Worm (Caenorhabditis elegans) whole organism, L4 larva: ENCODE measurements around the gene T05C12.15.
A peak's percentile ranks its signal among the peaks of the same experiment; 100 is the strongest.

ENCODE experiments used
- Y75B8A.6 ChIP-seq: fragments of 200-800 bp; sonication (Bioruptor generic); IDR thresholded peaks from 2 replicates; pipeline ENCODE4 v1.3.6; 2022; ENCODE audit warnings: missing genetic modification reagents, missing genetic modification characterization, missing compliant biosample characterization
- attf-4 ChIP-seq: sonication (generic microtip); optimal IDR thresholded peaks from 3 replicates; lab custom pipeline; 2017; ENCODE audit warnings: missing biosample characterization, missing genetic modification characterization
- ceh-28 ChIP-seq: fragments of 150-350 bp; optimal IDR thresholded peaks from 2 replicates; lab custom pipeline; 2014; ENCODE audit warnings: missing biosample characterization, missing genetic modification reagents, missing genetic modification characterization
- ces-1 ChIP-seq: fragments of 150-350 bp; sonication (generic microtip); optimal IDR thresholded peaks from 4 replicates; lab custom pipeline; 2014; ENCODE audit warnings: missing biosample characterization, missing genetic modification reagents, missing genetic modification characterization
- jun-1 ChIP-seq: fragments of 150-350 bp; optimal IDR thresholded peaks from 2 replicates; lab custom pipeline; 2014; ENCODE audit warnings: missing biosample characterization, missing genetic modification reagents, missing genetic modification characterization
- lin-13 ChIP-seq: fragments of 150-350 bp; optimal IDR thresholded peaks from 2 replicates; lab custom pipeline; 2014; ENCODE audit warnings: missing biosample characterization, missing genetic modification reagents, missing genetic modification characterization
- lin-38 ChIP-seq: fragments of 200-800 bp; sonication (Bioruptor generic); IDR thresholded peaks from 2 replicates; pipeline ENCODE4 v1.3.6; 2022; ENCODE audit warnings: missing genetic modification reagents, missing genetic modification characterization, missing compliant biosample characterization
- mdt-29 ChIP-seq: fragments of 200-800 bp; sonication (Bioruptor generic); IDR thresholded peaks from 2 replicates; pipeline ENCODE4 v1.3.6; 2022; ENCODE audit warnings: missing genetic modification reagents, missing genetic modification characterization, missing compliant biosample characterization
- nhr-10 ChIP-seq: fragments of 150-350 bp; optimal IDR thresholded peaks from 2 replicates; lab custom pipeline; 2014; ENCODE audit warnings: missing biosample characterization, missing genetic modification characterization
- nhr-111 ChIP-seq: fragments of 200-800 bp; sonication (Bioruptor generic); optimal IDR thresholded peaks from 2 replicates; lab custom pipeline; 2018; ENCODE audit warnings: mild to moderate bottlenecking, missing genetic modification characterization, missing compliant biosample characterization
- snpc-4 ChIP-seq: fragments of 150-350 bp; optimal IDR thresholded peaks from 2 replicates; lab custom pipeline; 2014; ENCODE audit warnings: missing biosample characterization, missing genetic modification characterization
- unc-39 ChIP-seq: sonication (generic microtip); optimal IDR thresholded peaks from 2 replicates; lab custom pipeline; 2017; ENCODE audit warnings: missing biosample characterization, missing genetic modification characterization

DNA sequence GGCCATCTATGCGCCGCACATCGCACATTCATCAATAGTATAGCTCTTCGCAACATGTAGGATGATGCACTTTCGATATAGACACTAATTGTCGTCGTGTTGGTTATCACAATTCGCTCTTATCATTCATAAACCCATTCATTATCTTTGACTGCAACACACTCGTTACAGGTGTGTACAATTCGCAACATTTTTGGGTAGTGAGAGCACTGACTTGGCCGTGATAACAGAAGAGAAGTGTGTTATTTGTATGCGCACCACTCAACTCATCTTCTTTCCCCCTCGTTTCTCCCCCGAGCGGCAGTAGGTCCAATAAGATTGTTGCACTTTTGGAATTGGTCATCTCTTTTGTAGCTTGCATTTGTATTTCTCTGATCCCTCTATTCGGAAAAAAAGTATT is 42.1 kb upstream of the T05C12.15 start:
- TF ChIP-seq nhr-111: no peak
- TF ChIP-seq ces-1 (GFP tag; lab: Kevin White, UChicago): no peak
- no peak for TF ChIP-seq snpc-4 (tag; lab: Kevin White, UChicago)
- peak; percentile 4 for TF ChIP-seq nhr-10
- no peak for TF ChIP-seq lin-38 (GFP tag; lab: Robert Waterston, UW)
- TF ChIP-seq jun-1 (tag; lab: Kevin White, UChicago): no peak
- no peak for TF ChIP-seq lin-13 (GFP tag; lab: Kevin White, UChicago)
- no peak for TF ChIP-seq unc-39 (tag; lab: Kevin White, UChicago)
- TF ChIP-seq mdt-29 (GFP tag; lab: Robert Waterston, UW): no peak
- TF ChIP-seq attf-4 (tag; lab: Kevin White, UChicago): no peak
- no peak for TF ChIP-seq Y75B8A.6 (GFP tag; lab: Robert Waterston, UW)
- no peak for TF ChIP-seq ceh-28 (tag; lab: Kevin White, UChicago)
